Worm (Caenorhabditis elegans) whole organism, mixed stage, embryonic: Measurements from ENCODE around the gene slc-9B.2.
"Not testable (repeated sequence)": the region's sequence is repeated elsewhere in the genome, so short reads cannot be mapped to it uniquely, and the experiment has no call there.

Experiments used
- bed-3 ChIP-seq: fragments of 200-800 bp; sonication (Bioruptor generic); optimal IDR thresholded peaks from 3 replicates; lab custom pipeline; 2018; ENCODE audit warnings: mild to moderate bottlenecking, missing genetic modification characterization, moderate library complexity, missing compliant biosample characterization
- blmp-1 ChIP-seq: fragments of 150-350 bp; optimal IDR thresholded peaks from 2 replicates; lab custom pipeline; 2014; ENCODE audit warnings: missing biosample characterization, missing genetic modification characterization
- ceh-39 ChIP-seq: fragments of 150-350 bp; optimal IDR thresholded peaks from 2 replicates; lab custom pipeline; 2014; ENCODE audit warnings: missing biosample characterization, missing genetic modification characterization
- ceh-43 ChIP-seq: fragments of 200-800 bp; sonication (Bioruptor generic); optimal IDR thresholded peaks from 2 replicates; lab custom pipeline; 2018; ENCODE audit warnings: mild to moderate bottlenecking, missing genetic modification characterization, moderate library complexity, missing compliant biosample characterization
- ceh-83 ChIP-seq: fragments of 200-800 bp; sonication (Bioruptor generic); optimal IDR thresholded peaks from 2 replicates; lab custom pipeline; 2018; ENCODE audit warnings: mild to moderate bottlenecking, missing genetic modification characterization, missing compliant biosample characterization
- ces-1 ChIP-seq: fragments of 150-350 bp; optimal IDR thresholded peaks from 2 replicates; lab custom pipeline; 2014; ENCODE audit warnings: missing biosample characterization, missing genetic modification reagents, missing genetic modification characterization
- cnd-1 ChIP-seq: fragments of 200-800 bp; sonication (Bioruptor generic); optimal IDR thresholded peaks from 2 replicates; lab custom pipeline; 2018; ENCODE audit warnings: mild to moderate bottlenecking, missing genetic modification characterization, missing compliant biosample characterization
- drap-1 ChIP-seq: fragments of 200-800 bp; sonication (Bioruptor generic); optimal IDR thresholded peaks from 3 replicates; lab custom pipeline; 2018; ENCODE audit warnings: mild to moderate bottlenecking, missing genetic modification characterization, missing compliant biosample characterization
- elt-1 ChIP-seq: sonication (generic microtip); optimal IDR thresholded peaks from 2 replicates; lab custom pipeline; 2017; ENCODE audit warnings: missing genetic modification characterization, mild to moderate bottlenecking, missing compliant biosample characterization, antibody characterized with exemption, moderate library complexity, borderline replicate concordance; ENCODE audit not compliant: insufficient read depth
- elt-3 ChIP-seq: fragments of 150-350 bp; optimal IDR thresholded peaks from 2 replicates; lab custom pipeline; 2014; ENCODE audit warnings: missing biosample characterization, missing genetic modification characterization
- ham-2 ChIP-seq: fragments of 200-800 bp; sonication (Bioruptor generic); optimal IDR thresholded peaks from 2 replicates; lab custom pipeline; 2018; ENCODE audit warnings: mild to moderate bottlenecking, missing genetic modification characterization, missing compliant biosample characterization
- hlh-1 ChIP-seq: fragments of 150-350 bp; optimal IDR thresholded peaks from 2 replicates; lab custom pipeline; 2014; ENCODE audit warnings: missing biosample characterization, missing genetic modification reagents, missing genetic modification characterization
- lin-13 ChIP-seq: fragments of 150-350 bp; optimal IDR thresholded peaks from 2 replicates; lab custom pipeline; 2014; ENCODE audit warnings: missing biosample characterization, missing genetic modification characterization
- lin-32 ChIP-seq: fragments of 200-800 bp; sonication (Bioruptor generic); optimal IDR thresholded peaks from 2 replicates; lab custom pipeline; 2018; ENCODE audit warnings: mild to moderate bottlenecking, missing genetic modification characterization, missing compliant biosample characterization
- lsy-2 ChIP-seq: fragments of 150-350 bp; optimal IDR thresholded peaks from 2 replicates; lab custom pipeline; 2014; ENCODE audit warnings: missing biosample characterization, missing genetic modification characterization
- mab-5 ChIP-seq: fragments of 150-350 bp; optimal IDR thresholded peaks from 2 replicates; lab custom pipeline; 2014; ENCODE audit warnings: missing biosample characterization, missing genetic modification characterization
- mep-1 ChIP-seq: fragments of 150-350 bp; optimal IDR thresholded peaks from 2 replicates; lab custom pipeline; 2017; ENCODE audit warnings: missing biosample characterization, missing genetic modification reagents, missing genetic modification characterization, inconsistent platforms
- nhr-12 ChIP-seq: fragments of 150-350 bp; optimal IDR thresholded peaks from 2 replicates; lab custom pipeline; 2014; ENCODE audit warnings: missing biosample characterization, missing genetic modification characterization
- nhr-2 ChIP-seq: fragments of 150-350 bp; optimal IDR thresholded peaks from 2 replicates; lab custom pipeline; 2014; ENCODE audit warnings: missing biosample characterization, missing genetic modification characterization
- nhr-237 ChIP-seq: fragments of 150-350 bp; optimal IDR thresholded peaks from 2 replicates; lab custom pipeline; 2014; ENCODE audit warnings: missing biosample characterization, missing genetic modification characterization
- nhr-28 ChIP-seq: fragments of 150-350 bp; optimal IDR thresholded peaks from 2 replicates; lab custom pipeline; 2014; ENCODE audit warnings: missing biosample characterization, missing genetic modification characterization
- nhr-76 ChIP-seq: sonication (generic microtip); optimal IDR thresholded peaks from 2 replicates; lab custom pipeline; 2017; ENCODE audit warnings: missing biosample characterization, missing genetic modification characterization
- sem-2 ChIP-seq: fragments of 200-800 bp; sonication (Bioruptor generic); optimal IDR thresholded peaks from 2 replicates; lab custom pipeline; 2018; ENCODE audit warnings: mild to moderate bottlenecking, missing genetic modification characterization, missing compliant biosample characterization
- snpc-4 ChIP-seq: fragments of 150-350 bp; optimal IDR thresholded peaks from 2 replicates; lab custom pipeline; 2014; ENCODE audit warnings: missing biosample characterization, missing genetic modification characterization
- sptf-1 ChIP-seq: sonication (generic microtip); optimal IDR thresholded peaks from 2 replicates; lab custom pipeline; 2017; ENCODE audit warnings: mild to moderate bottlenecking, missing genetic modification characterization, moderate library complexity, missing compliant biosample characterization
- tbx-8 ChIP-seq: fragments of 200-800 bp; sonication (Bioruptor generic); optimal IDR thresholded peaks from 2 replicates; lab custom pipeline; 2018; ENCODE audit warnings: mild to moderate bottlenecking, missing genetic modification characterization, moderate library complexity, missing compliant biosample characterization
- unc-120 ChIP-seq: sonication (generic microtip); optimal IDR thresholded peaks from 2 replicates; lab custom pipeline; 2017; ENCODE audit warnings: missing genetic modification characterization, missing compliant biosample characterization; ENCODE audit not compliant: poor library complexity, severe bottlenecking
- unc-39 ChIP-seq: fragments of 150-350 bp; optimal IDR thresholded peaks from 2 replicates; lab custom pipeline; 2014; ENCODE audit warnings: missing biosample characterization, missing genetic modification characterization
- unc-62 ChIP-seq: fragments of 150-350 bp; optimal IDR thresholded peaks from 2 replicates; lab custom pipeline; 2014; ENCODE audit warnings: missing biosample characterization, missing genetic modification reagents, missing genetic modification characterization
- zip-8 ChIP-seq: fragments of 150-350 bp; optimal IDR thresholded peaks from 2 replicates; lab custom pipeline; 2014; ENCODE audit warnings: missing biosample characterization, missing genetic modification characterization
- ztf-11 ChIP-seq: fragments of 150-350 bp; optimal IDR thresholded peaks from 2 replicates; lab custom pipeline; 2014; ENCODE audit warnings: missing biosample characterization, missing genetic modification characterization

Gene slc-9B.2

DNA sequence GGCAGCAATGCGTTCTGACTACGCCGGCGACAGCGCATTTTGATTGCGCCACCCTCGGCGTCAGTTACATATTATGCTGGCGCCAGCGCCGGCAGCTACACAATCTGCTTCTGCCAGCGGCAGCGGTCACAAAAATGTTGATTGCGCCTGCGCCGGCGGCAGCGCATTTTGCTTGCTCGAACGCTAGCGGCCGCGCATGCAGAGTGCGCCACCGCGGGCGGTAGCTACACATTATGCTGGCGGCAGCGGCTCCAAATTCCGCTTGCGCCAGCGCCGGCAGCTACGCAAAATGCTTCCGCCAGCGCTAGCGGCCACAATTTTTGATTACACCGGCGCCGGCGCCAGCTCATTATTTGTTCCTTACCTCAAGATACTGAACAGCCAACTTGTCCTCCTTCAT lies 38.3 kb downstream of the slc-9B.2 start:
- no peak for TF ChIP-seq elt-1 (tag; lab: Kevin White, UChicago)
- TF ChIP-seq nhr-237 (tag; lab: Kevin White, UChicago), result no peak
- TF ChIP-seq nhr-76 (tag; lab: Kevin White, UChicago), result no peak
- no peak for TF ChIP-seq lin-32 (GFP tag; lab: Kevin White, UChicago)
- no peak for TF ChIP-seq sem-2 (GFP tag; lab: Kevin White, UChicago)
- no peak for TF ChIP-seq zip-8 (tag; lab: Kevin White, UChicago)
- TF ChIP-seq ces-1 (GFP tag; lab: Kevin White, UChicago), result no peak
- TF ChIP-seq snpc-4 (tag; lab: Kevin White, UChicago), result no peak
- TF ChIP-seq nhr-12 (tag; lab: Kevin White, UChicago), result no peak
- TF ChIP-seq hlh-1, result no peak

DNA sequence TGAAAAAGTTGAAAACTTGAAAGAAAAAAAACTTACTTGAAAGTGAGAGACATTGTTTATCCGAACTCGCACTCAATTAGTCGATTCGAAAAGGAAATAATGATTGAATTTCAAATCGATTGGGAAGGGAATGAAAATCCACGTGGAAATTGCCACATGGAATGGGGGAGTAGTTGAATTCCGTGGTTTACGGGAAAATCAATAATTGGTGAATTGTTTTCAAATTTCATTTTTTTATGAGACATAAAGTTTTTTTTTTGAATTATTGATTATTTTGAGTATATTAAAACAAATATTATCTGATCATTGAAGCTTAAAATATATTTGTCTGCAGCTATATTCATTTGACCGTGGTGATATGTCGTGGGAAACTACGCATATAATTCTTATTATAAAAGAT lies 39.0 kb downstream of the slc-9B.2 start, which contains the start of gene F13A7.1:
TSS of gene F13A7.1 (minus strand) at position 101 of the 400 bp plus-strand sequence.
- TF ChIP-seq zip-8 (tag; lab: Kevin White, UChicago), result no peak
- TF ChIP-seq lsy-2, result no peak
- no peak for TF ChIP-seq unc-120 (tag; lab: Kevin White, UChicago)
- TF ChIP-seq lin-13 (tag; lab: Kevin White, UChicago), result no peak
- no peak for TF ChIP-seq sptf-1
- no peak for TF ChIP-seq drap-1 (GFP tag; lab: Kevin White, UChicago)
- TF ChIP-seq cnd-1, result no peak
- no peak for TF ChIP-seq mep-1 (tag; lab: Kevin White, UChicago)
- no peak for TF ChIP-seq ztf-11 (tag; lab: Kevin White, UChicago)
- no peak for TF ChIP-seq unc-62 (GFP tag; lab: Kevin White, UChicago)
- no peak for TF ChIP-seq blmp-1
- TF ChIP-seq ham-2, result no peak
- TF ChIP-seq ceh-83, result no peak
- no peak for TF ChIP-seq nhr-12 (tag; lab: Kevin White, UChicago)
- no peak for TF ChIP-seq elt-1 (tag; lab: Kevin White, UChicago)
- TF ChIP-seq nhr-28, result no peak
- TF ChIP-seq ceh-39 (tag; lab: Kevin White, UChicago), result no peak

ce11 chrV:16382949-16383348 lies 44.1 kb downstream of the slc-9B.2 start:
- TF ChIP-seq ham-2 (no peak), tbx-8 (GFP tag; lab: Kevin White, UChicago) (no peak), ces-1 (GFP tag; lab: Kevin White, UChicago) (no peak), zip-8 (tag; lab: Kevin White, UChicago) (no peak), snpc-4 (tag; lab: Kevin White, UChicago) (no peak), elt-3 (tag; lab: Kevin White, UChicago) (no peak)

ce11 chrV:16383729-16384128 lies 44.9 kb downstream of the slc-9B.2 start, which contains the start of gene F13A7.7:
Gene F13A7.7, minus strand, starts transcription at chrV:16383829.
- not testable (repeated sequence) for TF ChIP-seq lsy-2; nhr-12 (tag; lab: Kevin White, UChicago); mep-1 (tag; lab: Kevin White, UChicago)

ce11 chrV:16388268-16388667 lies 49.4 kb downstream of the slc-9B.2 start, which contains the start of gene sri-65:
Gene sri-65, minus strand, starts transcription at chrV:16388368.
- TF ChIP-seq unc-62 (GFP tag; lab: Kevin White, UChicago), result no peak
- no peak for TF ChIP-seq ces-1 (GFP tag; lab: Kevin White, UChicago)
- no peak for TF ChIP-seq nhr-2
- no peak for TF ChIP-seq lsy-2
- TF ChIP-seq lin-13 (tag; lab: Kevin White, UChicago), result no peak
- no peak for TF ChIP-seq ztf-11 (tag; lab: Kevin White, UChicago)
- TF ChIP-seq sem-2 (GFP tag; lab: Kevin White, UChicago), result no peak
- TF ChIP-seq drap-1 (GFP tag; lab: Kevin White, UChicago), result no peak
- TF ChIP-seq nhr-237 (tag; lab: Kevin White, UChicago), result no peak
- TF ChIP-seq mab-5, result no peak
- no peak for TF ChIP-seq zip-8 (tag; lab: Kevin White, UChicago)
- no peak for TF ChIP-seq nhr-12 (tag; lab: Kevin White, UChicago)
- TF ChIP-seq elt-1 (tag; lab: Kevin White, UChicago), result no peak
- TF ChIP-seq mep-1 (tag; lab: Kevin White, UChicago), result no peak
- TF ChIP-seq blmp-1, result no peak

DNA sequence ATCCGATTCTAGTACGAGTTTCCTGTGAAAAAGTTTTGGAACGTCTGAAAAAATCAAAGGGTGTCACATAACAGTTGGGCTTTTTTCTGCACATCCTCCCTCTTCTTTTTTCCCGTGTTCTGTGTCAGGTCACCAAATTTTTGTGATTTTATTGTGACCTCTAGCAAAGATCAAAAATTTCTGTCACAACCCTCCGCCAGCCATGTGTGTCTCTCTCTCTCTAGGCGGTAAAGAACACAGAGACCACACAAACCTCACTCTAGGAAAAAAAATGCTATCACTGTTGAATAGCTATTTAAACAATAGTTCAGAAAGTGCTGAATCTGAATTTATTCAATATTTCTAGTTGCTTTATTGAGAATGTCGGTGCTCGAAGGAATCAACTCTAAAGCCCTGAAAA lies 51.8 kb downstream of the slc-9B.2 start, which contains the start of gene gst-44:
TSS of gene gst-44 (plus strand) at position 237 of the 400 bp plus-strand sequence.
- TF ChIP-seq unc-39 (tag; lab: Kevin White, UChicago) (no peak), tbx-8 (GFP tag; lab: Kevin White, UChicago) (no peak), bed-3 (no peak), ces-1 (GFP tag; lab: Kevin White, UChicago) (no peak), sptf-1 (no peak), lin-13 (tag; lab: Kevin White, UChicago) (no peak), ceh-43 (GFP tag; lab: Kevin White, UChicago) (no peak), nhr-76 (tag; lab: Kevin White, UChicago) (no peak), ceh-83 (no peak), nhr-237 (tag; lab: Kevin White, UChicago) (no peak), hlh-1 (no peak), ztf-11 (tag; lab: Kevin White, UChicago) (no peak), drap-1 (GFP tag; lab: Kevin White, UChicago) (no peak), sem-2 (GFP tag; lab: Kevin White, UChicago) (no peak), elt-1 (tag; lab: Kevin White, UChicago) (no peak), lin-32 (GFP tag; lab: Kevin White, UChicago) (no peak), nhr-28 (no peak), elt-3 (tag; lab: Kevin White, UChicago) (no peak)
